Worm (Caenorhabditis elegans): ENCODE data around the gene F37A4.1.

Gene F37A4.1

DNA sequence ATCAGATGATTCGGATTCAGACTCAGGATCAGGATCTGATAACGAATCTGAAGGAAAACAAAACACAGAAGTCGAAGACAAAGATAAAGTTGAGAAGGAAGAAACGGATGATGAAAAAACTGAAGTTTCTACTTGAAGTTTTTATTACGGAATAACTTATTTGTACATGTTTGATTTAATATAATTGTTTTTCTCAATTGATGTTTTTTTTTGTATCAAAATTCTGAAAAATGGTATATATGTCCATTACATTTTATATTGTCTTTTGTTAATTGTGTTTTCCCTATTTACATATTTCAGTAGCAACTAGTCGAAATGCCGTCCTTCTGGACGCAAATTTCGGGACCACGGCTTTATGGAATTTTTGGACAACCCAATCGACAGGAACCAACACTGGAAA lies at the start of gene F37A4.1:
F37A4.1 (plus strand) TSS at position 301 of the 400 bp plus-strand sequence.
- TF ChIP-seq pha-4 (tag; optimal IDR thresholded peaks at IDR 0.05) (no peak), daf-12 (tag; optimal IDR thresholded peaks at IDR 0.05) (no peak), elt-1 (tag; optimal IDR thresholded peaks at IDR 0.05) (no peak), snpc-4 (tag; optimal IDR thresholded peaks at IDR 0.05) (no peak), zag-1 (tag; optimal IDR thresholded peaks at IDR 0.05) (no peak), ceh-16 (tag; optimal IDR thresholded peaks at IDR 0.05) (no peak), nhr-67 (tag; optimal IDR thresholded peaks at IDR 0.05) (no peak), nhr-77 (tag; optimal IDR thresholded peaks at IDR 0.05) (no peak), egl-5 (tag; optimal IDR thresholded peaks at IDR 0.05) (no peak), R02D3.7 (tag; optimal IDR thresholded peaks at IDR 0.05) (no peak), hmg-11 (tag; optimal IDR thresholded peaks at IDR 0.05) (no peak), lin-39 (tag; optimal IDR thresholded peaks at IDR 0.05) (no peak), nhr-23 (tag; optimal IDR thresholded peaks at IDR 0.05) (no peak), pqm-1 (tag; optimal IDR thresholded peaks at IDR 0.05) (no peak), aly-2 (tag; optimal IDR thresholded peaks at IDR 0.05) (no peak)

DNA sequence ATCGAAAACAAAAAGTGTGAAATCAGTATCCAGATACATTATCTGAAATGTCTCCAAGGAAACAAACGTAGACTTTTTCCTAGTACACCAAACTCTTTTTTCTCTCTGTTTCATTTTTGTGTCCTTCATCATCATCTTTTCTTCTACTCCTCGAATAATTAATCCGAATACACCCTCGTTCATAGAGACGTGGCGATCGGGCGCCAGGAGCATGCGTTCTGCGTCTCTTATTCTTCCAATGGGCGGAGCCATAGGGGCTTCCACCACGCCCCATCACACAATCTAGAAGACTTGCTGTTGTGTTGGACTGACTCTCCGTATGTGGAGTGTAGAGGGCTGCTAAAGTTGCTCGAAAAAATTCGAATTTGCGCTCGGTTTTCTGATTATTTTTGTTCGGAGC lies 47.7 kb upstream of the F37A4.1 start, which contains the start of gene rbf-1:
rbf-1 (plus strand) TSS at position 301 of the 400 bp plus-strand sequence.
- TF ChIP-seq nfya-1 (tag; optimal IDR thresholded peaks at IDR 0.05; ENCODE audit: insufficient read depth) (peak; percentile 8), jun-1 (tag; optimal IDR thresholded peaks at IDR 0.05) (no peak), ceh-28 (tag; optimal IDR thresholded peaks at IDR 0.05) (no peak), egl-27 (tag; optimal IDR thresholded peaks at IDR 0.05) (no peak), nhr-28 (tag; optimal IDR thresholded peaks at IDR 0.05) (no peak)

DNA sequence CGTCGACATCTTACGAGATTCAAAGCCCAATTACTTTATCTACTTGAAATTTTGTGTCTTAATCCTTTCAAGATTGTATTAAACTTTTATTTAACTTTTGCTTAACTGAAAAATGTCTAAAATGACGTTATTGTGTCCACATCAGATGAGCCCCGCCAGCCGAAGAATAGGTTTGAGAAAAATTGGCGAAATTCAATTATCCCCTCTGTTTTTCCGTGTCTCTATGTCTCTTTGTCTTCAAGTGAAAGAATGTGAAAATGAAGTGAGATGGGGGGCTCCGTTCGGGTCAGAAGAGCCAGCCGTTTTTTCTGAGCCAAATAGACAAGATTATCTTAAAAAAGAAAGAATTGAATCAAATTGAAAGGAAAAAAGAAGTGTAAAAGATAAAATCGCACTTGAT lies 45.9 kb upstream of the F37A4.1 start:
- no peak for TF ChIP-seq nhr-11 (tag; optimal IDR thresholded peaks at IDR 0.05)

DNA sequence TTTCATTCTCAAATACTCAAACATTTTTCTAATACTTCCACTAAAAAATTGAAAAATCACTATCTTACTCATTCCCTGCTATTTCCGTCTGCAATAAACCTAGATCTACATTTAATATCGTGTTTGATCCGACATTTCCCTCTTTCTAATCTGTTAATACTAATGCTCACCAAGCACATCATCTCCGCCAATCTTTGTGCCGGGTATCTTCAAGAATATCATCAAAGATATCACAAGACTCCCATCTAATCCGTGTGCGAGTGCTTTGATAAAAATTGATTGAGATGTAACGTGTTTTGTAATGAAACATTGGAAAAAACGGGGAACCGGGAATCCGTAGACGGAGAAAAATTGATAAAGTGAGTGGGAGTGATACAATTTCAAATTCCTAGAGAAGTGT lies 43.9 kb upstream of the F37A4.1 start:
- TF ChIP-seq lin-15B (tag; optimal IDR thresholded peaks at IDR 0.05), result no peak
- no peak for TF ChIP-seq pha-4 (tag; optimal IDR thresholded peaks at IDR 0.05)
- no peak for TF ChIP-seq pqm-1 (tag; optimal IDR thresholded peaks at IDR 0.05)
- no peak for TF ChIP-seq fos-1 (tag; optimal IDR thresholded peaks at IDR 0.05)
- no peak for TF ChIP-seq nhr-43 (tag; optimal IDR thresholded peaks at IDR 0.05; ENCODE audit: poor library complexity, severe bottlenecking)
- TF ChIP-seq R02D3.7 (tag; optimal IDR thresholded peaks at IDR 0.05), result no peak
- no peak for TF ChIP-seq lin-39 (tag; optimal IDR thresholded peaks at IDR 0.05)
- TF ChIP-seq egl-27 (tag; optimal IDR thresholded peaks at IDR 0.05), result no peak
- no peak for TF ChIP-seq nhr-28 (tag; optimal IDR thresholded peaks at IDR 0.05)
- TF ChIP-seq nhr-11 (tag; optimal IDR thresholded peaks at IDR 0.05), result no peak
- no peak for TF ChIP-seq nhr-25 (tag; optimal IDR thresholded peaks at IDR 0.05)
- no peak for TF ChIP-seq snpc-4 (tag; optimal IDR thresholded peaks at IDR 0.05)
- no peak for TF ChIP-seq unc-39 (tag; optimal IDR thresholded peaks at IDR 0.05)
- TF ChIP-seq ceh-16 (tag; optimal IDR thresholded peaks at IDR 0.05), result no peak
- no peak for TF ChIP-seq ceh-9 (tag; optimal IDR thresholded peaks at IDR 0.05)
- no peak for TF ChIP-seq ztf-4 (tag; optimal IDR thresholded peaks at IDR 0.05)
- no peak for TF ChIP-seq elt-1 (tag; optimal IDR thresholded peaks at IDR 0.05)

DNA sequence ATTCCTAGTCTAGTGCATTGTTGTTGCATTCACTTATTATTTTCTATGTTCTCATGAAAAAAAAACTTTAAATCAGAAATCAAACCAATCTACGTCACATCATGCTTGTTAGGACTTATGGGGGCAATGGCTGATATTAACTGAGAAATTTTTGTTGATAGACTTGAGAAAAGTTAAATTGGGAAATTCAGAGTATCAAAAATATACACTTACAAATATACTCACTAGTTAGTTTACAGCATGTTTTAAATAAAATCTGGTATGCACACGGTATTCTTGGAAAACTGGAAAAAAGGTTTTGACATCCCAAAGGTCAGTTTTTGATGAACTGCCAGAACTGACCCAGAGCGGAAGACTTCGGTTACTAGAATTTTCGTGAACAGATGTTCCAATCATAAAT lies 42.2 kb upstream of the F37A4.1 start:
- no peak for TF ChIP-seq unc-62 (GFP tag; optimal IDR thresholded peaks at IDR 0.05)

DNA sequence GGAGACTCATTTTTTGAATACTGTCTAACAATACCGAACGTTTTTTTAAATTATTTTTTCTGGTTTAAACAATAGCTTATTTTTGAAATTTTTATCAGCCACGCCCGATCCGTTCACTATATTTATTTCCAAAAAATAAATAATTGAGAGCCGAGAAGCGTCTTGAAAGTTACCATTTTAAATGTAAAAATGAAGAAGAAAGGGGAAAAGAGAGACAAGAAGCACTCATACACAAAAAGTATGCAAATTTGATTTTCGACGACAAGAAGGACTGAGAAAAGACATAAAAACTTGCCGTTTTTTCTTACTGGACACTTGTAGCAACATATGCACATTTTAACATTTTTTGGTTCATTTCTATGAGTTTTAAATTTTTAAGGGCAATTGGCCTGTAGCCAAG lies 41.4 kb upstream of the F37A4.1 start:
- peak; percentile 79 for TF ChIP-seq fkh-10 (GFP tag; optimal IDR thresholded peaks at IDR 0.05)
- no peak for TF ChIP-seq ama-1 (optimal IDR thresholded peaks at IDR 0.05)
- TF ChIP-seq fos-1 (tag; optimal IDR thresholded peaks at IDR 0.05), result no peak
- no peak for TF ChIP-seq nhr-237 (tag; optimal IDR thresholded peaks at IDR 0.05)
- no peak for TF ChIP-seq hmg-11 (tag; optimal IDR thresholded peaks at IDR 0.05)

DNA sequence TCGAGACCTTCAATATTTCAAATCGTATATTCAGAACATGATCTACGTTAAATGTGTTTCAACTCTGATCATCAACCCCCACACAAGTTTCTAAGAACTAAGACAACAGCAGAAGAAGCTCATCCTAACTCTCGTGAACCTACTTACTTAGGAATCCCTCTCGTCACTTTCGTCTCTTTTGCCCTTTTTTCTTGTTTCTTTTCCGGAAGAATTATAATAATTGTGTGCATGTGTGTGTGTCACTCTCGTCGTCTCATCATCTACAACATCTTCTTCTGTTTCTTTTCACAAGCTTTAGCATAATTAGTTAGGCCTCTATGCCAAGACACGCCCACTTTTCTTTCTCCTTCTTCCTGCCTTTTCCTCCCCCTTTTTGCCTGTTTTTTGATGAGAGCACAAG lies 32.7 kb upstream of the F37A4.1 start:
- no peak for TF ChIP-seq zag-1 (tag; optimal IDR thresholded peaks at IDR 0.05)
- TF ChIP-seq nfya-1 (tag; optimal IDR thresholded peaks at IDR 0.05; ENCODE audit: insufficient read depth), result peak; percentile 19
